Fruit fly (Drosophila melanogaster): ENCODE data around the gene CG32641.
A peak's percentile ranks its signal among the peaks of the same experiment; 100 is the strongest.

The CG32641 gene

DNA sequence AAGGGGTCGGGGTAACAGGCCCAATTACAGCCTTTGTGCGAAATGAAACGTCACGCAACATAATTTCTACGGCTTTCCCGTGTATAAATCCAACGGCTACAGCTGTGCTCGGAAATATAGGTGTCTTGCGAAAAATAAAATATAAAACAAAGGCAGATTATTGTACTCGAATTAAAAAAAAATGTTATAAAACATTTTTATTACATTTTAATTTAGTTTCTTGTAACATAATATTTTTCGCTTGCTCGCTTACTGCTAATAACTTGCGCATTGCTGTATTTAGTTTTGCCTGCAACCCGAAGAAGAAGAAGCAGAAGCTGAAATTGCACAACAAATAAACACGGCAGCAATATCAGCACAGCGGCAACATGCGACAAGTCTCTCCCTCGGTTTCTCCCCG, 41.2 kb upstream of the CG32641 start (continued):
- no peak for TF ChIP-seq unc-4 (GFP tag; IDR thresholded peaks at IDR 0.05; ENCODE audit: partially characterized antibody)
- TF ChIP-seq CG2712 (tag; optimal IDR thresholded peaks at IDR 0.05) = peak; percentile 61
- TF ChIP-seq mam (GFP tag; optimal IDR thresholded peaks at IDR 0.05) = no peak
- TF ChIP-seq grau (tag; optimal IDR thresholded peaks at IDR 0.05) = peak; percentile 35
- TF ChIP-seq CG10543 (GFP tag; optimal IDR thresholded peaks at IDR 0.05) = no peak
- no peak for TF ChIP-seq Asciz (GFP tag; optimal IDR thresholded peaks at IDR 0.05)
- TF ChIP-seq Meics (GFP tag; optimal IDR thresholded peaks at IDR 0.05) = no peak
- no peak for TF ChIP-seq CG1529 (GFP tag; optimal IDR thresholded peaks at IDR 0.05)
- peak; percentile 66 for TF ChIP-seq CG6689 (GFP tag; IDR thresholded peaks at IDR 0.05)
- no peak for TF ChIP-seq pho (GFP tag; optimal IDR thresholded peaks at IDR 0.05)
- no peak for TF ChIP-seq CG18764 (GFP tag; optimal IDR thresholded peaks at IDR 0.05)
- TF ChIP-seq CG10654 (GFP tag; optimal IDR thresholded peaks at IDR 0.05) = no peak
- no peak for TF ChIP-seq D (optimal IDR thresholded peaks at IDR 0.05)
- peak; percentile 23 for TF ChIP-seq D (GFP tag; optimal IDR thresholded peaks at IDR 0.05)
- no peak for TF ChIP-seq Fer1 (GFP tag; optimal IDR thresholded peaks at IDR 0.05)
- TF ChIP-seq trem (tag; optimal IDR thresholded peaks at IDR 0.05) = no peak
- TF ChIP-seq en (GFP tag; optimal IDR thresholded peaks at IDR 0.05) = no peak
- no peak for TF ChIP-seq CG10274 (GFP tag; optimal IDR thresholded peaks at IDR 0.05)
- TF ChIP-seq C15 (GFP tag; IDR thresholded peaks at IDR 0.05) = no peak
- no peak for TF ChIP-seq CG7556 (GFP tag; optimal IDR thresholded peaks at IDR 0.05)
- no peak for TF ChIP-seq her (GFP tag; optimal IDR thresholded peaks at IDR 0.05)
- no peak for TF ChIP-seq CG1792 (GFP tag; optimal IDR thresholded peaks at IDR 0.05)
- no peak for TF ChIP-seq Fer2 (tag; optimal IDR thresholded peaks at IDR 0.05)
- no peak for TF ChIP-seq fd3F (GFP tag; optimal IDR thresholded peaks at IDR 0.05)
- peak; percentile 58 for TF ChIP-seq CG7839 (tag; optimal IDR thresholded peaks at IDR 0.05)
- TF ChIP-seq amos (GFP tag; IDR thresholded peaks at IDR 0.05; ENCODE audit: partially characterized antibody) = no peak
- TF ChIP-seq ash1 (GFP tag; optimal IDR thresholded peaks at IDR 0.05) = no peak
- peak; percentile 26 for TF ChIP-seq Ssrp (tag; optimal IDR thresholded peaks at IDR 0.05)
- TF ChIP-seq CG6654 (GFP tag; optimal IDR thresholded peaks at IDR 0.05) = no peak
- TF ChIP-seq disco-r (GFP tag; optimal IDR thresholded peaks at IDR 0.05) = no peak
- TF ChIP-seq luna (GFP tag; optimal IDR thresholded peaks at IDR 0.05) = no peak
- 0 out of 2 replicates have a peak, but pooled peaks have one; percentile 15 for TF ChIP-seq ro (GFP tag; IDR thresholded peaks at IDR 0.05)
- TF ChIP-seq CG11723 (GFP tag; optimal IDR thresholded peaks at IDR 0.05) = no peak
- no peak for TF ChIP-seq Dref (GFP tag; IDR thresholded peaks at IDR 0.05)
- no peak for TF ChIP-seq CG3163 (GFP tag; optimal IDR thresholded peaks at IDR 0.05)
- TF ChIP-seq Taf1 (GFP tag; IDR thresholded peaks at IDR 0.05) = no peak
- no peak for TF ChIP-seq wor (GFP tag; IDR thresholded peaks at IDR 0.05)
- TF ChIP-seq schlank (tag; optimal IDR thresholded peaks at IDR 0.05) = no peak
- no peak for TF ChIP-seq tna (GFP tag; IDR thresholded peaks at IDR 0.05; ENCODE audit: partially characterized antibody)
- no peak for TF ChIP-seq dm (GFP tag; optimal IDR thresholded peaks at IDR 0.05)
- no peak for TF ChIP-seq gsb-n (tag; optimal IDR thresholded peaks at IDR 0.05)
- no peak for TF ChIP-seq emc (GFP tag; optimal IDR thresholded peaks at IDR 0.05)
- TF ChIP-seq dati (GFP tag; IDR thresholded peaks at IDR 0.05) = no peak
- no peak for TF ChIP-seq scrt (GFP tag; optimal IDR thresholded peaks at IDR 0.05)
- no peak for TF ChIP-seq jumu (GFP tag; optimal IDR thresholded peaks at IDR 0.05)
- TF ChIP-seq Oli (tag; optimal IDR thresholded peaks at IDR 0.05) = peak; percentile 59
- TF ChIP-seq hbn (GFP tag; IDR thresholded peaks at IDR 0.05; ENCODE audit: partially characterized antibody) = no peak
- TF ChIP-seq lab (GFP tag; optimal IDR thresholded peaks at IDR 0.05) = peak; percentile 18
- TF ChIP-seq B-H1 (GFP tag; IDR thresholded peaks at IDR 0.05) = 0 out of 3 replicates have a peak, but pooled peaks have one; percentile 12
- peak; percentile 40; the same call in 1 of the 2 replicates for TF ChIP-seq CG14667 (GFP tag; IDR thresholded peaks at IDR 0.05)
- TF ChIP-seq CG3847 (GFP tag; IDR thresholded peaks at IDR 0.05) = no peak
- TF ChIP-seq gt (GFP tag; IDR thresholded peaks at IDR 0.05) = no peak

Data from whole organism, embryonic.